Worm (Caenorhabditis elegans) whole organism, L1 larva: ENCODE data around the gene B0416.2.

ENCODE experiments used
- alr-1 ChIP-seq: fragments of 200-800 bp; sonication (Bioruptor generic); optimal IDR thresholded peaks from 2 replicates; lab custom pipeline; 2018; ENCODE audit warnings: borderline replicate concordance, mild to moderate bottlenecking, missing genetic modification characterization, missing compliant biosample characterization
- ceh-88 ChIP-seq: fragments of 200-800 bp; sonication (Bioruptor generic); IDR thresholded peaks from 2 replicates; pipeline ENCODE4 v1.3.6; 2022; ENCODE audit warnings: missing genetic modification characterization, missing compliant biosample characterization
- dsc-1 ChIP-seq: sonication (generic microtip); optimal IDR thresholded peaks from 2 replicates; lab custom pipeline; 2016; ENCODE audit warnings: mild to moderate bottlenecking, missing genetic modification characterization, missing compliant biosample characterization
- efl-3 ChIP-seq: fragments of 200-800 bp; sonication (Bioruptor generic); optimal IDR thresholded peaks from 2 replicates; lab custom pipeline; 2018; ENCODE audit warnings: mild to moderate bottlenecking, missing genetic modification characterization, missing compliant biosample characterization
- lin-39 ChIP-seq: fragments of 150-350 bp; optimal IDR thresholded peaks from 2 replicates; lab custom pipeline; 2014; ENCODE audit warnings: missing biosample characterization, missing genetic modification reagents, missing genetic modification characterization
- lsy-2 ChIP-seq, 2 experiments: fragments of 150-350 bp; optimal IDR thresholded peaks; 2 replicates each; lab custom pipeline; 2014; ENCODE audit warnings: missing biosample characterization in 2 of 2, missing genetic modification characterization in 2 of 2
- mab-9 ChIP-seq: fragments of 200-800 bp; sonication (Bioruptor generic); IDR thresholded peaks from 2 replicates; pipeline ENCODE4 v1.3.6; 2022; ENCODE audit warnings: missing genetic modification reagents, missing genetic modification characterization, missing compliant biosample characterization
- nhr-237 ChIP-seq: fragments of 150-350 bp; optimal IDR thresholded peaks from 2 replicates; lab custom pipeline; 2014; ENCODE audit warnings: missing biosample characterization, missing genetic modification characterization
- nhr-28 ChIP-seq: fragments of 150-350 bp; optimal IDR thresholded peaks from 2 replicates; lab custom pipeline; 2014; ENCODE audit warnings: missing biosample characterization, missing genetic modification characterization
- rnt-1 ChIP-seq: sonication (generic microtip); optimal IDR thresholded peaks from 2 replicates; lab custom pipeline; 2016; ENCODE audit warnings: mild to moderate bottlenecking, missing genetic modification characterization, moderate library complexity, missing compliant biosample characterization
- skn-1 ChIP-seq: fragments of 150-350 bp; optimal IDR thresholded peaks from 2 replicates; lab custom pipeline; 2014; ENCODE audit warnings: missing biosample characterization, missing genetic modification characterization
- sup-37 ChIP-seq: fragments of 200-800 bp; sonication (Bioruptor generic); optimal IDR thresholded peaks from 2 replicates; lab custom pipeline; 2018; ENCODE audit warnings: mild to moderate bottlenecking, missing genetic modification characterization, missing compliant biosample characterization
- unc-86 ChIP-seq: sonication (generic microtip); optimal IDR thresholded peaks from 2 replicates; lab custom pipeline; 2016; ENCODE audit warnings: missing genetic modification characterization, missing compliant biosample characterization
- ztf-4 ChIP-seq: fragments of 150-350 bp; optimal IDR thresholded peaks from 2 replicates; lab custom pipeline; 2014; ENCODE audit warnings: missing biosample characterization, missing genetic modification characterization

ce11 chrX:9259552-9259951 lies 39.4 kb upstream of the B0416.2 start, which contains the start of gene F18G5.1:
- TF ChIP-seq alr-1 (tag; lab: Kevin White, UChicago) (no peak), ztf-4 (tag; lab: Kevin White, UChicago) (no peak), mab-9 (GFP tag; lab: Robert Waterston, UW) (no peak), dsc-1 (tag; lab: Kevin White, UChicago) (no peak), lin-39 (tag; lab: Kevin White, UChicago) (no peak), sup-37 (GFP tag; lab: Kevin White, UChicago) (no peak), skn-1 (no peak), lsy-2 (tag; optimal IDR thresholded peaks at IDR 0.05; lab: Kevin White, UChicago) (no peak), nhr-28 (tag; lab: Kevin White, UChicago) (no peak), ceh-88 (GFP tag; lab: Robert Waterston, UW) (no peak), rnt-1 (no peak), efl-3 (GFP tag; lab: Kevin White, UChicago) (no peak), unc-86 (tag; lab: Kevin White, UChicago) (no peak), nhr-237 (tag; lab: Kevin White, UChicago) (no peak)
